Fruit fly (Drosophila melanogaster) whole organism, embryonic: ENCODE data around the gene CG11698.

Experiments
- Awh ChIP-seq: fragments of 200-800 bp; sonication (Bioruptor generic); IDR thresholded peaks from 2 replicates; pipeline ENCODE4, ENCODE4 v1.3.6; 2022; ENCODE audit warnings: missing biosample characterization, missing genetic modification characterization
- CG10543 ChIP-seq: fragments of 200-800 bp; sonication (Bioruptor generic); optimal IDR thresholded peaks from 3 replicates; lab custom pipeline; 2017; ENCODE audit warnings: missing biosample characterization, mild to moderate bottlenecking, missing genetic modification characterization, moderate library complexity
- CG12942 ChIP-seq: fragments of 200-800 bp; sonication (Bioruptor generic); optimal IDR thresholded peaks from 3 replicates; lab custom pipeline; 2016; ENCODE audit warnings: missing biosample characterization, missing genetic modification characterization
- CG14965 ChIP-seq: fragments of 200-800 bp; sonication (Bioruptor generic); optimal IDR thresholded peaks from 2 replicates; lab custom pipeline; 2016; ENCODE audit warnings: missing biosample characterization, missing genetic modification characterization, borderline replicate concordance
- CG17829 ChIP-seq: fragments of 200-800 bp; optimal IDR thresholded peaks from 2 replicates; lab custom pipeline; 2019; ENCODE audit warnings: missing biosample characterization, mild to moderate bottlenecking, missing genetic modification characterization, moderate library complexity
- CG18262 ChIP-seq: fragments of 200-800 bp; optimal IDR thresholded peaks from 3 replicates; lab custom pipeline; 2019; ENCODE audit warnings: missing biosample characterization, mild to moderate bottlenecking, missing genetic modification characterization, moderate library complexity
- CG1832 ChIP-seq: fragments of 200-800 bp; sonication (Bioruptor generic); optimal IDR thresholded peaks from 2 replicates; lab custom pipeline; 2017; ENCODE audit warnings: missing biosample characterization, mild to moderate bottlenecking, missing genetic modification characterization, inconsistent platforms
- CG2202 ChIP-seq: fragments of 200-800 bp; sonication (Bioruptor generic); optimal IDR thresholded peaks from 2 replicates; lab custom pipeline; 2018; ENCODE audit warnings: missing biosample characterization, mild to moderate bottlenecking, missing genetic modification characterization
- CG2889 ChIP-seq: fragments of 200-800 bp; sonication (Bioruptor generic); IDR thresholded peaks from 3 replicates; pipeline ENCODE4 v1.3.6; 2022; ENCODE audit warnings: missing biosample characterization, missing genetic modification characterization
- CG3281 ChIP-seq: fragments of 200-800 bp; sonication (Bioruptor generic); optimal IDR thresholded peaks from 3 replicates; lab custom pipeline; 2017; ENCODE audit warnings: missing biosample characterization, mild to moderate bottlenecking, missing genetic modification characterization
- CG8924 ChIP-seq: fragments of 200-800 bp; optimal IDR thresholded peaks from 3 replicates; lab custom pipeline; 2019; ENCODE audit warnings: missing biosample characterization, mild to moderate bottlenecking, missing genetic modification characterization, moderate library complexity
- CG9817 ChIP-seq: fragments of 200-800 bp; sonication (Bioruptor generic); optimal IDR thresholded peaks from 2 replicates; lab custom pipeline; 2018; ENCODE audit warnings: missing biosample characterization, mild to moderate bottlenecking, missing genetic modification characterization, moderate library complexity
- D ChIP-seq, 2 experiments: fragments of 200-800 bp in 1 of 2; fragments of >200 bp in 1 of 2; sonication (Bioruptor generic) in 1 of 2; optimal IDR thresholded peaks; 2 replicates in 1 of 2; 3 replicates in 1 of 2; lab custom pipeline; 2017; ENCODE audit warnings: mild to moderate bottlenecking in 1 of 2, missing biosample characterization in 1 of 2, missing genetic modification characterization in 1 of 2, missing genetic modification reagents in 1 of 2
- D19A ChIP-seq: fragments of 200-800 bp; optimal IDR thresholded peaks from 3 replicates; lab custom pipeline; 2019; ENCODE audit warnings: missing biosample characterization, mild to moderate bottlenecking, missing genetic modification characterization, moderate library complexity
- Dfd ChIP-seq, 2 experiments: fragments of >200 bp; optimal IDR thresholded peaks; 2 replicates each; lab custom pipeline; 2017; ENCODE audit warnings: missing biosample characterization in 2 of 2, missing genetic modification characterization in 2 of 2
- Ets65A ChIP-seq: fragments of 200-800 bp; sonication (Bioruptor generic); peaks from one replicate; lab custom pipeline; 2016; ENCODE audit warnings: missing biosample characterization, missing genetic modification characterization
- HHEX ChIP-seq: fragments of 200-800 bp; sonication (Bioruptor generic); optimal IDR thresholded peaks from 3 replicates; lab custom pipeline; 2017; ENCODE audit warnings: missing biosample characterization, mild to moderate bottlenecking, missing genetic modification characterization, missing genetic modification reagents
- Jarid2 ChIP-seq: fragments of 200-800 bp; sonication (Bioruptor generic); optimal IDR thresholded peaks from 3 replicates; lab custom pipeline; 2017; ENCODE audit warnings: mild to moderate bottlenecking, missing biosample characterization, missing genetic modification reagents, missing genetic modification characterization
- Max ChIP-seq: fragments of 200-800 bp; sonication (Bioruptor generic); optimal IDR thresholded peaks from 2 replicates; lab custom pipeline; 2016; ENCODE audit warnings: missing biosample characterization, mild to moderate bottlenecking, missing genetic modification characterization
- NC2α ChIP-seq: fragments of 200-800 bp; sonication (Bioruptor generic); optimal IDR thresholded peaks from 2 replicates; lab custom pipeline; 2016; ENCODE audit warnings: missing biosample characterization, missing genetic modification characterization
- Nf-YB ChIP-seq: fragments of 200-800 bp; sonication (Bioruptor generic); optimal IDR thresholded peaks from 3 replicates; lab custom pipeline; 2019; ENCODE audit warnings: missing biosample characterization, mild to moderate bottlenecking, missing genetic modification characterization, moderate library complexity
- NfI ChIP-seq: fragments of 200-800 bp; sonication (Bioruptor generic); optimal IDR thresholded peaks from 3 replicates; lab custom pipeline; 2018; ENCODE audit warnings: missing biosample characterization, mild to moderate bottlenecking, missing genetic modification characterization, moderate library complexity
- Oaz ChIP-seq: fragments of 200-800 bp; sonication (Bioruptor generic); IDR thresholded peaks from 2 replicates; pipeline ENCODE4 v1.3.6; 2022; ENCODE audit warnings: missing biosample characterization, missing genetic modification characterization
- Sry-δ ChIP-seq: fragments of 200-800 bp; sonication (Bioruptor generic); optimal IDR thresholded peaks from 2 replicates; lab custom pipeline; 2016; ENCODE audit warnings: missing biosample characterization, missing genetic modification characterization
- Tbp ChIP-seq: fragments of >200 bp; optimal IDR thresholded peaks from 2 replicates; lab custom pipeline; 2018; ENCODE audit warnings: missing biosample characterization, missing genetic modification characterization
- bigmax ChIP-seq: fragments of 200-800 bp; sonication (Bioruptor generic); optimal IDR thresholded peaks from 2 replicates; lab custom pipeline; 2018; ENCODE audit warnings: missing biosample characterization, mild to moderate bottlenecking, missing genetic modification characterization
- chn ChIP-seq: fragments of 200-800 bp; sonication (Bioruptor generic); optimal IDR thresholded peaks from 2 replicates; lab custom pipeline; 2016; ENCODE audit warnings: missing biosample characterization, missing genetic modification characterization
- cwo ChIP-seq: fragments of 200-800 bp; sonication (Bioruptor generic); optimal IDR thresholded peaks from 3 replicates; lab custom pipeline; 2017; ENCODE audit warnings: missing biosample characterization, missing genetic modification characterization, mild to moderate bottlenecking, moderate library complexity, missing genetic modification reagents
- dmrt11E ChIP-seq: fragments of 200-800 bp; sonication (Bioruptor generic); optimal IDR thresholded peaks from 3 replicates; lab custom pipeline; 2018; ENCODE audit warnings: missing biosample characterization, mild to moderate bottlenecking, missing genetic modification characterization, moderate library complexity
- emc ChIP-seq: fragments of 200-800 bp; sonication (Bioruptor generic); optimal IDR thresholded peaks from 2 replicates; lab custom pipeline; 2016; ENCODE audit warnings: missing biosample characterization, missing genetic modification characterization
- hbn ChIP-seq: fragments of 200-800 bp; sonication (Bioruptor generic); IDR thresholded peaks from 2 replicates; pipeline ENCODE4 v1.3.6; 2022; ENCODE audit warnings: missing biosample characterization, missing genetic modification characterization; ENCODE audit not compliant: partially characterized antibody
- jing ChIP-seq: fragments of 200-800 bp; sonication (Bioruptor generic); optimal IDR thresholded peaks from 2 replicates; lab custom pipeline; 2018; ENCODE audit warnings: missing biosample characterization, mild to moderate bottlenecking, missing genetic modification characterization
- klu ChIP-seq: fragments of 200-800 bp; sonication (Bioruptor generic); IDR thresholded peaks from 2 replicates; pipeline ENCODE4 v1.3.6; 2022; ENCODE audit warnings: missing biosample characterization, missing genetic modification characterization
- lilli ChIP-seq: fragments of 200-800 bp; sonication (Bioruptor generic); optimal IDR thresholded peaks from 3 replicates; lab custom pipeline; 2016; ENCODE audit warnings: missing biosample characterization, missing genetic modification characterization
- nmo ChIP-seq: fragments of 200-800 bp; sonication (Bioruptor generic); optimal IDR thresholded peaks from 2 replicates; lab custom pipeline; 2018; ENCODE audit warnings: missing biosample characterization, mild to moderate bottlenecking, missing genetic modification characterization, moderate library complexity
- schlank ChIP-seq: fragments of 200-800 bp; sonication (Bioruptor generic); optimal IDR thresholded peaks from 2 replicates; lab custom pipeline; 2018; ENCODE audit warnings: missing biosample characterization, mild to moderate bottlenecking, missing genetic modification characterization
- sqz ChIP-seq: fragments of 200-800 bp; sonication (Bioruptor generic); optimal IDR thresholded peaks from 3 replicates; lab custom pipeline; 2018; ENCODE audit warnings: missing biosample characterization, mild to moderate bottlenecking, missing genetic modification characterization
- tgo ChIP-seq: fragments of 200-800 bp; sonication (Bioruptor generic); IDR thresholded peaks from 3 replicates; pipeline ENCODE4 v1.3.6; 2022; ENCODE audit warnings: missing biosample characterization, missing genetic modification characterization
- tll ChIP-seq, 2 experiments: fragments of 200-800 bp in 1 of 2; fragments of >200 bp in 1 of 2; sonication (Bioruptor generic) in 1 of 2; optimal IDR thresholded peaks; 2 replicates each; lab custom pipeline; 2017 to 2019; ENCODE audit warnings: missing biosample characterization in 2 of 2, missing genetic modification characterization in 2 of 2, mild to moderate bottlenecking in 1 of 2, moderate library complexity in 1 of 2
- trem ChIP-seq: fragments of 200-800 bp; optimal IDR thresholded peaks from 3 replicates; lab custom pipeline; 2019; ENCODE audit warnings: missing biosample characterization, mild to moderate bottlenecking, missing genetic modification characterization, moderate library complexity
- trh ChIP-seq: fragments of 200-800 bp; sonication (Bioruptor generic); optimal IDR thresholded peaks from 2 replicates; lab custom pipeline; 2016; ENCODE audit warnings: missing biosample characterization, missing genetic modification characterization
- twi ChIP-seq: fragments of 200-800 bp; optimal IDR thresholded peaks from 2 replicates; lab custom pipeline; 2019; ENCODE audit warnings: missing biosample characterization, mild to moderate bottlenecking, missing genetic modification characterization, moderate library complexity
- wdn ChIP-seq: fragments of 200-800 bp; sonication (Bioruptor generic); IDR thresholded peaks from 2 replicates; pipeline ENCODE4 v1.3.6; 2022; ENCODE audit warnings: missing biosample characterization, missing genetic modification characterization
- wor ChIP-seq: fragments of 200-800 bp; sonication (Bioruptor generic); IDR thresholded peaks from 2 replicates; pipeline ENCODE4 v1.3.6; 2022; ENCODE audit warnings: missing biosample characterization, missing genetic modification characterization
- zen ChIP-seq: fragments of 200-800 bp; sonication (Bioruptor generic); optimal IDR thresholded peaks from 3 replicates; lab custom pipeline; 2018; ENCODE audit warnings: missing biosample characterization, mild to moderate bottlenecking, missing genetic modification characterization, moderate library complexity

Gene CG11698

dm6 chr3R:8282727-8283126, 29.3 kb upstream of the CG11698 start:
- TF ChIP-seq D (optimal IDR thresholded peaks at IDR 0.05; lab: Kevin White, UChicago) (no peak), D (GFP tag; optimal IDR thresholded peaks at IDR 0.05; lab: Kevin White, UChicago) (no peak), D19A (tag; lab: Kevin White, UChicago) (peak; percentile 23)
- TF ChIP-seq, all 482 proteins: peak for 1

dm6 chr3R:8284234-8284633, 27.8 kb upstream of the CG11698 start:
- peak; percentile 100 for TF ChIP-seq D (optimal IDR thresholded peaks at IDR 0.05; lab: Kevin White, UChicago)
- TF ChIP-seq D (GFP tag; optimal IDR thresholded peaks at IDR 0.05; lab: Kevin White, UChicago) = no peak
- TF ChIP-seq twi (tag; lab: Kevin White, UChicago) = peak; percentile 18
- TF ChIP-seq CG2889 = 0 out of 3 replicates have a peak, but pooled peaks have one; percentile 15
- peak; percentile 39 for TF ChIP-seq zen (tag; lab: Kevin White, UChicago)
- TF ChIP-seq Dfd (GFP tag; optimal IDR thresholded peaks at IDR 0.05; lab: Kevin White, UChicago) = no peak
- TF ChIP-seq tll (GFP tag; optimal IDR thresholded peaks at IDR 0.05; lab: Kevin White, UChicago) = peak in 1 of 2 experiments; percentile 75

dm6 chr3R:8285727-8286344, 26.2 kb upstream of the CG11698 start:
- TF ChIP-seq sqz (GFP tag; lab: Kevin White, UChicago) (no peak), emc (GFP tag; lab: Kevin White, UChicago) (no peak), CG18262 (no peak), tgo (GFP tag; lab: Robert Waterston, UW) (no peak), Ets65A (GFP tag; lab: Kevin White, UChicago) (no peak), CG2202 (tag; lab: Kevin White, UChicago) (no peak), klu (GFP tag; lab: Robert Waterston, UW) (no peak), CG1832 (GFP tag; lab: Kevin White, UChicago) (peak; percentile 41), Max (no peak), chn (GFP tag; lab: Kevin White, UChicago) (no peak), dmrt11E (tag; lab: Kevin White, UChicago) (peak; percentile 29), CG3281 (GFP tag; lab: Kevin White, UChicago) (no peak), Jarid2 (no peak), lilli (GFP tag; lab: Kevin White, UChicago) (no peak), Awh (GFP tag; lab: Robert Waterston, UW) (no peak), cwo (GFP tag; lab: Kevin White, UChicago) (no peak), CG14965 (GFP tag; lab: Kevin White, UChicago) (no peak), jing (no peak), CG17829 (tag; lab: Kevin White, UChicago) (peak; percentile 12), twi (tag; lab: Kevin White, UChicago) (peak; percentile 83), CG9817 (tag; lab: Kevin White, UChicago) (no peak), CG8924 (peak; percentile 9), Nf-YB (no peak), bigmax (GFP tag; lab: Kevin White, UChicago) (no peak), Oaz (GFP tag; lab: Robert Waterston, UW) (no peak), CG10543 (GFP tag; lab: Kevin White, UChicago) (no peak), schlank (tag; lab: Kevin White, UChicago) (no peak), trh (GFP tag; lab: Kevin White, UChicago) (no peak), CG12942 (GFP tag; lab: Kevin White, UChicago) (no peak), trem (tag; lab: Kevin White, UChicago) (peak; percentile 9), wor (no peak), wdn (no peak), nmo (GFP tag; lab: Kevin White, UChicago) (no peak), NfI (GFP tag; lab: Kevin White, UChicago) (no peak), Tbp (no peak), NC2α (GFP tag; lab: Kevin White, UChicago) (no peak), HHEX (GFP tag; lab: Kevin White, UChicago) (no peak), hbn (no peak), Sry-δ (GFP tag; lab: Kevin White, UChicago) (no peak)
